Fruit fly (Drosophila melanogaster): Measurements from ENCODE around the gene CG32488.

Gene CG32488

DNA sequence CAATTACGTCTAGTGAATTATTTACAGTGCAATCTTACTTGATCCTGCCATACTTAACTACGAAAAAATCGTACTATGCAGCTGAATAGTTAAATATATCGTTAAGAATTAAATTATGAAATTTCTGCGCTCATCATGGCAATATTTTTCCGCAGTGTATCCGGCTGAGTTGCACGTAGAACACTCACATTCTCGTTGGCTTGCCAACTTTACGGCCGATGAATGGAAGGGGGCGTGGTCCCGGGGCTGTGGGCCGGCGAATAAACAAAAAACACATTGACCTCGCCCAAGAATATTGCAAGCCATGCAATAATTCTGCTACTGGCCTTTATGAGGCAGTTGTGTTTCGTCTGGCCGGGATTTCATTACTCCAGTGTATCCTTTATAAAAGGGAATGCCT, 28.1 kb downstream of the CG32488 start:
- TF ChIP-seq pan (optimal IDR thresholded peaks at IDR 0.05) (no peak), EcR (GFP tag; optimal IDR thresholded peaks at IDR 0.05) (no peak), psq (optimal IDR thresholded peaks at IDR 0.05) (no peak), usp (GFP tag; optimal IDR thresholded peaks at IDR 0.05) (no peak), CG8478 (optimal IDR thresholded peaks at IDR 0.05) (no peak), Dll (optimal IDR thresholded peaks at IDR 0.05) (no peak)

DNA sequence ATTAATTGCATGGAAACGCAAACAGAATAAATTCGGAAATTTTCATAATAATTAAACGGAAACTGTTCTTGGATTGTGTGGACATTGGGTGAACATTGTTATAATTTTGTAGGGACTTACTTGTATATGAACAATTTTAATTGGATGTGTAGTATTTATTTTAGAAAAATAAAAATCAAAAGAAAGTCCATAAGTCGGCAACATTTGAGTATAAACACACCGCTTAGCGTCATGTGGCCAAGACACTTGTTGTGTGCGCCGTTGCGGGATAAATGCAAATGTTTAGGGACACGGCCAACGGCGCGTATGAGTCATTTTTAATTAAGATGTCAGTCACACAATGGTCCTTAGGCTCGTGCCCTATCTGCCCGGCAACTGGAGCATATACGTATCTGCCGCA, 29.6 kb downstream of the CG32488 start:
- TF ChIP-seq EcR (GFP tag; optimal IDR thresholded peaks at IDR 0.05) (no peak), Dll (optimal IDR thresholded peaks at IDR 0.05) (no peak), CG8478 (optimal IDR thresholded peaks at IDR 0.05) (no peak)

dm6 chr3L:2980856-2981255, 35.0 kb downstream of the CG32488 start, which contains the start of gene CPT2:
CPT2 (plus strand) TSS chr3L:2981022.
- TF ChIP-seq pan (optimal IDR thresholded peaks at IDR 0.05) (no peak), usp (GFP tag; optimal IDR thresholded peaks at IDR 0.05) (no peak), EcR (GFP tag; optimal IDR thresholded peaks at IDR 0.05) (no peak), psq (optimal IDR thresholded peaks at IDR 0.05) (no peak), CG8478 (optimal IDR thresholded peaks at IDR 0.05) (no peak), Dll (optimal IDR thresholded peaks at IDR 0.05) (no peak)
